Fruit fly (Drosophila melanogaster) whole organism, embryonic: Measurements from ENCODE around the gene fal.

Source experiments
- Adf1 ChIP-seq: fragments of 200-800 bp; sonication (Bioruptor generic); IDR thresholded peaks from 2 replicates; pipeline ENCODE4 v1.3.6; 2022; ENCODE audit warnings: missing biosample characterization, missing genetic modification characterization
- Antp ChIP-seq: fragments of 200-800 bp; sonication (Bioruptor generic); optimal IDR thresholded peaks from 3 replicates; lab custom pipeline; 2016; ENCODE audit warnings: missing biosample characterization, missing genetic modification characterization
- C15 ChIP-seq: fragments of 200-800 bp; sonication (Bioruptor generic); IDR thresholded peaks from 3 replicates; pipeline ENCODE4 v1.3.6; 2022; ENCODE audit warnings: missing biosample characterization, missing genetic modification characterization
- CG10431 ChIP-seq: fragments of 200-800 bp; sonication (Bioruptor generic); optimal IDR thresholded peaks from 3 replicates; lab custom pipeline; 2018; ENCODE audit warnings: missing biosample characterization, mild to moderate bottlenecking, missing genetic modification characterization
- CG11504 ChIP-seq: fragments of 200-800 bp; sonication (Bioruptor generic); optimal IDR thresholded peaks from 3 replicates; lab custom pipeline; 2019; ENCODE audit warnings: missing biosample characterization, mild to moderate bottlenecking, missing genetic modification characterization, moderate library complexity
- CG12769 ChIP-seq: fragments of 200-800 bp; sonication (Bioruptor generic); optimal IDR thresholded peaks from 2 replicates; lab custom pipeline; 2019; ENCODE audit warnings: missing biosample characterization, mild to moderate bottlenecking, missing genetic modification characterization, moderate library complexity
- CG15479 ChIP-seq: fragments of 200-800 bp; sonication (Bioruptor generic); optimal IDR thresholded peaks from 3 replicates; lab custom pipeline; 2019; ENCODE audit warnings: missing biosample characterization, mild to moderate bottlenecking, missing genetic modification characterization, moderate library complexity
- CG18262 ChIP-seq: fragments of 200-800 bp; optimal IDR thresholded peaks from 3 replicates; lab custom pipeline; 2019; ENCODE audit warnings: missing biosample characterization, mild to moderate bottlenecking, missing genetic modification characterization, moderate library complexity
- CG18619 ChIP-seq: fragments of 200-800 bp; sonication (Bioruptor generic); optimal IDR thresholded peaks from 3 replicates; lab custom pipeline; 2017; ENCODE audit warnings: missing biosample characterization, mild to moderate bottlenecking, missing genetic modification characterization
- CG3065 ChIP-seq: fragments of 200-800 bp; sonication (Bioruptor generic); optimal IDR thresholded peaks from 2 replicates; lab custom pipeline; 2016; ENCODE audit warnings: missing biosample characterization, missing genetic modification characterization
- CG3726 ChIP-seq: fragments of 200-800 bp; sonication (Bioruptor generic); IDR thresholded peaks from 3 replicates; pipeline ENCODE4, ENCODE4 v1.3.6; 2022; ENCODE audit warnings: missing biosample characterization, missing genetic modification characterization
- CG4282 ChIP-seq: fragments of 200-800 bp; sonication (Bioruptor generic); optimal IDR thresholded peaks from 2 replicates; lab custom pipeline; 2016; ENCODE audit warnings: missing biosample characterization, missing genetic modification characterization
- CG5180 ChIP-seq: fragments of 200-800 bp; sonication (Bioruptor generic); optimal IDR thresholded peaks from 3 replicates; lab custom pipeline; 2017; ENCODE audit warnings: missing biosample characterization, missing genetic modification characterization, mild to moderate bottlenecking, moderate library complexity, missing genetic modification reagents
- CG8388 ChIP-seq: fragments of 200-800 bp; sonication (Bioruptor generic); optimal IDR thresholded peaks from 2 replicates; lab custom pipeline; 2019; ENCODE audit warnings: missing biosample characterization, mild to moderate bottlenecking, missing genetic modification characterization, moderate library complexity
- Deaf1 ChIP-seq: fragments of 200-800 bp; optimal IDR thresholded peaks from 3 replicates; lab custom pipeline; 2019; ENCODE audit warnings: missing biosample characterization, mild to moderate bottlenecking, missing genetic modification characterization, moderate library complexity
- Drgx ChIP-seq: fragments of 200-800 bp; sonication (Bioruptor generic); IDR thresholded peaks from 2 replicates; pipeline ENCODE4 v1.3.6; 2022; ENCODE audit warnings: missing biosample characterization, missing genetic modification characterization
- Ets65A ChIP-seq: fragments of 200-800 bp; sonication (Bioruptor generic); peaks from one replicate; lab custom pipeline; 2016; ENCODE audit warnings: missing biosample characterization, missing genetic modification characterization
- Fer2 ChIP-seq: fragments of 200-800 bp; sonication (Bioruptor generic); optimal IDR thresholded peaks from 2 replicates; lab custom pipeline; 2018; ENCODE audit warnings: missing biosample characterization, mild to moderate bottlenecking, missing genetic modification characterization, moderate library complexity
- Hmx ChIP-seq: fragments of 200-800 bp; sonication (Bioruptor generic); optimal IDR thresholded peaks from 2 replicates; lab custom pipeline; 2016; ENCODE audit warnings: missing biosample characterization, missing genetic modification characterization
- Hr3 ChIP-seq: fragments of 200-800 bp; sonication (Bioruptor generic); optimal IDR thresholded peaks from 3 replicates; lab custom pipeline; 2016; ENCODE audit warnings: missing biosample characterization, missing genetic modification characterization
- NFAT ChIP-seq: fragments of 200-800 bp; sonication (Bioruptor generic); IDR thresholded peaks from 2 replicates; pipeline ENCODE4 v1.3.6; 2022; ENCODE audit warnings: missing biosample characterization, missing genetic modification characterization
- Nf-YB ChIP-seq: fragments of 200-800 bp; sonication (Bioruptor generic); optimal IDR thresholded peaks from 3 replicates; lab custom pipeline; 2019; ENCODE audit warnings: missing biosample characterization, mild to moderate bottlenecking, missing genetic modification characterization, moderate library complexity
- Oli ChIP-seq: fragments of 200-800 bp; sonication (Bioruptor generic); optimal IDR thresholded peaks from 2 replicates; lab custom pipeline; 2018; ENCODE audit warnings: missing biosample characterization, mild to moderate bottlenecking, missing genetic modification characterization, moderate library complexity
- Sox100B ChIP-seq: fragments of 200-800 bp; sonication (Bioruptor generic); optimal IDR thresholded peaks from 3 replicates; lab custom pipeline; 2018; ENCODE audit warnings: missing biosample characterization, mild to moderate bottlenecking, missing genetic modification characterization
- Sry-δ ChIP-seq: fragments of 200-800 bp; sonication (Bioruptor generic); optimal IDR thresholded peaks from 2 replicates; lab custom pipeline; 2016; ENCODE audit warnings: missing biosample characterization, missing genetic modification characterization
- Ssrp ChIP-seq: fragments of 200-800 bp; sonication (Bioruptor generic); optimal IDR thresholded peaks from 2 replicates; lab custom pipeline; 2018; ENCODE audit warnings: missing biosample characterization, mild to moderate bottlenecking, missing genetic modification characterization, moderate library complexity
- Usf ChIP-seq: fragments of 200-800 bp; sonication (Bioruptor generic); optimal IDR thresholded peaks from 2 replicates; lab custom pipeline; 2017; ENCODE audit warnings: missing genotype, missing biosample characterization, missing genetic modification characterization
- YL-1 ChIP-seq: fragments of 200-800 bp; sonication (Bioruptor generic); optimal IDR thresholded peaks from 3 replicates; lab custom pipeline; 2017; ENCODE audit warnings: missing biosample characterization, mild to moderate bottlenecking, missing genetic modification characterization
- amos ChIP-seq: fragments of 200-800 bp; sonication (Bioruptor generic); IDR thresholded peaks from 2 replicates; pipeline ENCODE4 v1.3.6; 2022; ENCODE audit warnings: missing biosample characterization, missing genetic modification characterization; ENCODE audit not compliant: partially characterized antibody
- bcd ChIP-seq: fragments of 200-800 bp; sonication (Bioruptor generic); optimal IDR thresholded peaks from 2 replicates; lab custom pipeline; 2017; ENCODE audit warnings: missing biosample characterization, mild to moderate bottlenecking, missing genetic modification characterization
- bsh ChIP-seq, 2 experiments: fragments of 200-800 bp; sonication (Bioruptor generic); optimal IDR thresholded peaks; 2 replicates each; lab custom pipeline; 2017 to 2018; ENCODE audit warnings: mild to moderate bottlenecking in 2 of 2, missing biosample characterization in 2 of 2, missing genetic modification characterization in 2 of 2, moderate library complexity in 1 of 2
- ems ChIP-seq: fragments of 200-800 bp; sonication (Bioruptor generic); optimal IDR thresholded peaks from 3 replicates; lab custom pipeline; 2016; ENCODE audit warnings: missing biosample characterization, missing genetic modification characterization
- gce ChIP-seq: fragments of 200-800 bp; sonication (Bioruptor generic); IDR thresholded peaks from 3 replicates; pipeline ENCODE4 v1.3.6; 2022; ENCODE audit warnings: missing biosample characterization, missing genetic modification characterization
- gem ChIP-seq: fragments of 200-800 bp; sonication (Bioruptor generic); optimal IDR thresholded peaks from 2 replicates; lab custom pipeline; 2019; ENCODE audit warnings: missing biosample characterization, mild to moderate bottlenecking, missing genetic modification characterization, moderate library complexity
- grn ChIP-seq: fragments of 200-800 bp; sonication (Bioruptor generic); optimal IDR thresholded peaks from 3 replicates; lab custom pipeline; 2017; ENCODE audit warnings: missing biosample characterization, missing genetic modification characterization
- hb ChIP-seq: fragments of 200-800 bp; sonication (Bioruptor generic); IDR thresholded peaks from 3 replicates; pipeline ENCODE4 v1.3.6; 2022; ENCODE audit warnings: missing biosample characterization, missing genetic modification characterization; ENCODE audit not compliant: partially characterized antibody
- hth ChIP-seq: fragments of >200 bp; optimal IDR thresholded peaks from 2 replicates; lab custom pipeline; 2017; ENCODE audit warnings: inconsistent platforms
- ken ChIP-seq: fragments of 200-800 bp; sonication (Bioruptor generic); IDR thresholded peaks from 3 replicates; pipeline ENCODE4 v1.3.6; 2022; ENCODE audit warnings: missing biosample characterization, missing genetic modification characterization
- mirr ChIP-seq: fragments of 200-800 bp; sonication (Bioruptor generic); optimal IDR thresholded peaks from 3 replicates; lab custom pipeline; 2018; ENCODE audit warnings: missing biosample characterization, mild to moderate bottlenecking, missing genetic modification characterization
- nerfin-1 ChIP-seq: fragments of 200-800 bp; sonication (Bioruptor generic); optimal IDR thresholded peaks from 3 replicates; lab custom pipeline; 2019; ENCODE audit warnings: missing biosample characterization, mild to moderate bottlenecking, missing genetic modification characterization, moderate library complexity
- org-1 ChIP-seq: fragments of 200-800 bp; sonication (Bioruptor generic); optimal IDR thresholded peaks from 2 replicates; lab custom pipeline; 2017; ENCODE audit warnings: missing biosample characterization, missing genetic modification characterization
- sens ChIP-seq: fragments of 200-800 bp; sonication (Bioruptor generic); peaks from one replicate; lab custom pipeline; 2016; ENCODE audit warnings: missing biosample characterization, missing genetic modification characterization
- slbo ChIP-seq: fragments of 200-800 bp; sonication (Bioruptor generic); IDR thresholded peaks from 2 replicates; pipeline ENCODE4 v1.3.6; 2022; ENCODE audit warnings: missing biosample characterization, missing genetic modification characterization
- vvl ChIP-seq: fragments of 200-800 bp; sonication (Bioruptor generic); IDR thresholded peaks from 2 replicates; pipeline ENCODE4 v1.3.6; 2022; ENCODE audit warnings: missing biosample characterization, missing genetic modification characterization
- zfh2 ChIP-seq: fragments of 200-800 bp; sonication (Bioruptor generic); optimal IDR thresholded peaks from 2 replicates; lab custom pipeline; 2016; ENCODE audit warnings: missing biosample characterization, missing genetic modification characterization

fal gene

DNA sequence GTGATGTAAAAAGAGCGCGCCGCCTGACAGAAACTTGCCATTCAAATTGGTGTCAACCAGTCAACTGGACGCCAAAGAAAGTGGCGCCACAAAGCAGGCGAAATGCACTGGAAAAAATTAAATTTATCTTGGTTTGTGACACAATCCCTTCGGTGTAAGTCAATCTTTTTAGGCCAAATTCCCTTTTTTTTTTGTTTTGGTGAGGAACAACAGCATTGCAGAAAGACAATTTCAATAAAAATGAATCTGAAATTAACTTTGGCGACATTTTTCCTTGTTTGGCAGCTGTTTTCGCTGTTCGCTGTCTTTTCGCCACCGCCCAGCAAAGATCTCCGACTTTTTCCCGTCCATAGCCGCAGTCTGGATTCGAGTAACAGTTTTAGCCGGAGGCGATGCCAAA, 35.1 kb downstream of the fal start:
- peak; percentile 41; the same call in 1 of the 2 replicates for TF ChIP-seq Drgx (GFP tag; lab: Robert Waterston, UW)
- no peak for TF ChIP-seq CG11504 (tag; lab: Kevin White, UChicago)
- no peak for TF ChIP-seq Sry-δ (GFP tag; lab: Kevin White, UChicago)

- no peak for TF ChIP-seq Usf (GFP tag; lab: Kevin White, UChicago)
- TF ChIP-seq CG5180 (GFP tag; lab: Kevin White, UChicago): peak; percentile 63
- TF ChIP-seq Ets65A (GFP tag; lab: Kevin White, UChicago): peak; percentile 53
- TF ChIP-seq Deaf1: peak; percentile 56
These were observed 37.4 kb downstream of the fal start for dm6 chr3L:19331763-19332162.

- peak; percentile 10 for TF ChIP-seq sens (GFP tag; lab: Kevin White, UChicago)
- peak; percentile 27 for TF ChIP-seq CG18262
- no peak for TF ChIP-seq CG12769 (tag; lab: Kevin White, UChicago)
- TF ChIP-seq gem (tag; lab: Kevin White, UChicago): peak; percentile 11
- TF ChIP-seq CG11504 (tag; lab: Kevin White, UChicago): peak; percentile 9
- peak in 1 of 2 experiments; percentile 5 for TF ChIP-seq bsh (GFP tag; optimal IDR thresholded peaks at IDR 0.05; lab: Kevin White, UChicago)
- no peak for TF ChIP-seq Ssrp (tag; lab: Kevin White, UChicago)
- TF ChIP-seq gce (GFP tag; lab: Robert Waterston, UW): no peak
These were observed 42.3 kb downstream of the fal start for dm6 chr3L:19336678-19337077.

DNA sequence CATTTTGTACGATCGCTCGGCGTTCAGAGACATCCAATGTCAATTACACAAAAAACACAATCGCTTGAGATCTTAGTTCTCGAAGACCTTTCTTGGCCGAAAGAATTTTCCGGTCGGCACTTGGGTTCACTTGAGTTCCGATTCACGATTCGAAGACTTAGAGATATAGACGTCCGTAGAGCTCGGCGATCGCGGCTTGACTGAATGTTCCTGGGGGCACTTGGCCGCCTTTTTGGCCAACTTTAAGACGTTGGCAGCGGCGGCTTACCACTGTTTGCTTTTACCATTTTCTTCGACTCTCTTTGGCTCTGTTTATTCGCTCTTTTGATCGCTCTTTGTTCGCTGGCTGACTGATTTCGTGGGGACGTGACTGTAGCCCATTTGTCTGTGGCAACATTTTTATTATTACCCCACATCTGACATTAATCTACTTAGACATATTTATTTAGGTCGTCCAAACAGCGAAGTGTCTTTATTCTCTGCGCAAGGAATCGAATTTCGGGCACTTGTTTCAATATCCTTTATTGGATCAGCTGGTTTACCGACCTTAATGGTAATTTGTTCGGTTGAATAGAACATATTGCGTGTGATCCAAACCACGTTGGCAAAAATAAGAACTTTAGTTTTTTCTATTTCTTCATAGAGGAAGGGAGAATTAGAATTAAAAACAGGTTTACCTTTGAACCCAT, 43.2 kb downstream of the fal start, which contains the start of gene pip:
pip (minus strand) TSS at position 212 of the 689 bp plus-strand sequence.
- TF ChIP-seq Antp (GFP tag; lab: Kevin White, UChicago): peak; percentile 13
- TF ChIP-seq Sox100B (GFP tag; lab: Kevin White, UChicago): no peak
- TF ChIP-seq C15: no peak
- TF ChIP-seq zfh2 (GFP tag; lab: Kevin White, UChicago): no peak
- no peak for TF ChIP-seq NFAT
- TF ChIP-seq ems (GFP tag; lab: Kevin White, UChicago): no peak
- no peak for TF ChIP-seq Adf1
- TF ChIP-seq bcd (GFP tag; lab: Kevin White, UChicago): peak; percentile 27
- TF ChIP-seq grn (GFP tag; lab: Kevin White, UChicago): peak; percentile 26
- TF ChIP-seq CG18619 (GFP tag; lab: Kevin White, UChicago): peak; percentile 43
- TF ChIP-seq CG8388 (GFP tag; lab: Kevin White, UChicago): no peak
- TF ChIP-seq Hr3 (GFP tag; lab: Kevin White, UChicago): no peak
- peak in 1 of 2 experiments; percentile 34 for TF ChIP-seq bsh (GFP tag; optimal IDR thresholded peaks at IDR 0.05; lab: Kevin White, UChicago)
- TF ChIP-seq YL-1 (GFP tag; lab: Kevin White, UChicago): no peak
- peak; percentile 9 for TF ChIP-seq Sry-δ (GFP tag; lab: Kevin White, UChicago)
- no peak for TF ChIP-seq hb
- no peak for TF ChIP-seq hth
- peak; percentile 9 for TF ChIP-seq CG4282 (GFP tag; lab: Kevin White, UChicago)
- TF ChIP-seq CG3726: no peak
- no peak for TF ChIP-seq nerfin-1 (tag; lab: Kevin White, UChicago)
- peak; percentile 57 for TF ChIP-seq org-1 (GFP tag; lab: Kevin White, UChicago)
- no peak for TF ChIP-seq Oli (tag; lab: Kevin White, UChicago)
- TF ChIP-seq Hmx (GFP tag; lab: Kevin White, UChicago): no peak
- TF ChIP-seq Nf-YB (GFP tag; lab: Kevin White, UChicago): no peak
- no peak for TF ChIP-seq ken
- no peak for TF ChIP-seq CG10431
- no peak for TF ChIP-seq mirr
- no peak for TF ChIP-seq CG15479 (GFP tag; lab: Kevin White, UChicago)
- TF ChIP-seq CG3065 (GFP tag; lab: Kevin White, UChicago): no peak
- TF ChIP-seq slbo (GFP tag; lab: Robert Waterston, UW): no peak
- no peak for TF ChIP-seq amos (GFP tag; lab: Robert Waterston, UW)
- TF ChIP-seq vvl (GFP tag; lab: Robert Waterston, UW): no peak
- TF ChIP-seq Fer2: no peak
